Worm (Caenorhabditis elegans): Measurements from ENCODE around the gene hach-1.

- TF ChIP-seq nfya-1 (tag; optimal IDR thresholded peaks at IDR 0.05) (no peak), mec-3 (tag; optimal IDR thresholded peaks at IDR 0.05; ENCODE audit: borderline replicate concordance) (no peak), tbx-2 (tag; optimal IDR thresholded peaks at IDR 0.05) (no peak), ceh-9 (tag; optimal IDR thresholded peaks at IDR 0.05) (no peak), ama-1 (optimal IDR thresholded peaks at IDR 0.05) (no peak), pat-9 (tag; optimal IDR thresholded peaks at IDR 0.05) (no peak), fkh-10 (GFP tag; optimal IDR thresholded peaks at IDR 0.05) (no peak), ceh-2 (tag; optimal IDR thresholded peaks at IDR 0.05) (no peak), F13H6.1 (tag; optimal IDR thresholded peaks at IDR 0.05) (no peak), ref-2 (tag; optimal IDR thresholded peaks at IDR 0.05) (no peak)
These were observed 12.2 kb upstream of the hach-1 start, which contains the start of gene D1044.6 for ce11 chrIII:5543050-5543449.

Measured in whole organism, late embryonic.